Worm (Caenorhabditis elegans): ENCODE data around the gene W06H8.2.

W06H8.2 gene

DNA sequence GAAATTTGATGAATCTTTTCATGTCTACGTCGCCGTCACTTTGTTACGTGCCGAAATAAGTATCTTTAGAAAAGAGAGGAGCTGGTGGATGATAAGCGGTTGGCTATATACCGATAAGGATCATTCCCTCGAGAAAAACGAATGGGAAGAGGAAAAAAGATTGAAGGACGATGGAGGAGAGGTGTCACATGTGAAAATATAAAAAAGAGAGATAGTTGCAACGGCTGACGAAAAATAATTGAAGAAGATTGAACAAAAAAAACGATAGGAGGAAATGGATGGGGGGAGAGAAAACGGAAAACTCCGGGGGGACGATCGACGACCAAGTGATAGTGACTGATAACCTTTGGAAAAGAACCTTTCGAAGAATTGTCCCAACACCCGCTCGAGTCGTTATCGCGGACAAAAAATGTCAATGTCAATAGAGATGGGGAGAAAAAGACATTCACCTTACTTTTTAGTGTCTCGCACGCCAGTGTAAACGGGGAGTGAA, 22.9 kb downstream of the W06H8.2 start:
- TF ChIP-seq ceh-31 (tag; optimal IDR thresholded peaks at IDR 0.05) (peak; percentile 8), C38D4.7 (GFP tag; optimal IDR thresholded peaks at IDR 0.05) (no peak), madf-2 (tag; optimal IDR thresholded peaks at IDR 0.05) (no peak), pqm-1 (tag; optimal IDR thresholded peaks at IDR 0.05) (peak; percentile 68), ets-4 (tag; optimal IDR thresholded peaks at IDR 0.05) (peak; percentile 0), ceh-18 (tag; optimal IDR thresholded peaks at IDR 0.05) (peak; percentile 82), ceh-24 (tag; optimal IDR thresholded peaks at IDR 0.05) (no peak), gmeb-2 (tag; optimal IDR thresholded peaks at IDR 0.05) (no peak), rnt-1 (tag; optimal IDR thresholded peaks at IDR 0.05) (peak; percentile 46), hlh-13 (GFP tag; optimal IDR thresholded peaks at IDR 0.05) (no peak), elt-2 (tag; optimal IDR thresholded peaks at IDR 0.05) (peak; percentile 97), ceh-22 (tag; optimal IDR thresholded peaks at IDR 0.05) (no peak), dmd-4 (tag; optimal IDR thresholded peaks at IDR 0.05; ENCODE audit: borderline replicate concordance) (no peak)

DNA sequence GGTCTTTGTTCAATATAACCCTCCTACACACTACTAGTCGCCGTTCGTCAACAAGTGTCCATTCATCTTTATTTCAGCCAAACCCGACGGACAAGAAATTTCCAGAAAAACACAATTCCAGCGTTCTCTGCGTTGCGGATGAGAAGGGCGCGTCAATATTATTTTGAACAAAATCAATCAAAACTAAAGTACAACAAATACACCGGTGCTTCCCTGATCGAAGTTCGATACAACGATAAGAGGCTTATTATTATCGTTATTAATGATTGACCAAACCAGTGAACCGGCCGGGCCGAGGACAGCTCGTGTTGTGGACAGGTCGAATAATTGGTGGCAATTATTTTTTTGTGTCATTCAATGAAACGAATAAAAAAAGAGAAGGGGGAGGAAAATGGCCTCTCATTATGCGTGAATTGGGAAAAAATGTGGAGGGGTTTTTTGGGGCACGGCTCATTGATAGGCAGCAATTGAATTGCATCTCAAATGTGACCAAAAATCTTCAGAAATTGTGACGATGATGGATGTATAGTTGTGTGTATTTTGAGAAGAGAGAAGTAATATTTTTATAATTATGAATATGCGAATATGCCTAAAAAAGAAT, 24.2 kb downstream of the W06H8.2 start:
- TF ChIP-seq ceh-31 (tag; optimal IDR thresholded peaks at IDR 0.05) (peak; percentile 39), unc-3 (GFP tag; conservative IDR thresholded peaks at IDR 0.05) (no peak), unc-3 (tag; optimal IDR thresholded peaks at IDR 0.05) (no peak)

DNA sequence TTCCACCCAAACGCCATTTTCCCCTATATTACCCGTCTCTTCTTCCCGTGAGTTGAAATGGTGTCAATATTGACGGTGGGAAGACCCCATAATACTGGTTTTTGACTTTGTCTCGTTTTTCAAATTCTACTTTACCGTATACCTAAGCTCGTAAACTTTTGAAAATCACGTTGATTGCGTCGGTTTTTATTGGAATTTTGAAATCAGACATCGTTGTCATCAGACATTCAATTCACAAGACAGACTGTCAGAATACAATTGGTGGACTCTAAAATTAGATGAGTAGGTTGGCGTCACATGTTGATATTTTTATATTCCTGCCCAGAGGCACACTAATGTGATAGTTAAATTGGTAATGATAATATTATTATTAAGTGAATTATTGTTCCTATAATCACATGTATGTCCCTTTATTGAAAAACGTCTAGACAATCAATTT, 25.4 kb downstream of the W06H8.2 start:
- TF ChIP-seq unc-42 (tag; optimal IDR thresholded peaks at IDR 0.05) (no peak), tbx-7 (tag; optimal IDR thresholded peaks at IDR 0.05) (no peak), fkh-6 (tag; optimal IDR thresholded peaks at IDR 0.05) (no peak), ztf-16 (tag; optimal IDR thresholded peaks at IDR 0.05) (no peak), eyg-1 (tag; optimal IDR thresholded peaks at IDR 0.05) (no peak), ceh-45 (GFP tag; IDR thresholded peaks at IDR 0.05) (no peak)

DNA sequence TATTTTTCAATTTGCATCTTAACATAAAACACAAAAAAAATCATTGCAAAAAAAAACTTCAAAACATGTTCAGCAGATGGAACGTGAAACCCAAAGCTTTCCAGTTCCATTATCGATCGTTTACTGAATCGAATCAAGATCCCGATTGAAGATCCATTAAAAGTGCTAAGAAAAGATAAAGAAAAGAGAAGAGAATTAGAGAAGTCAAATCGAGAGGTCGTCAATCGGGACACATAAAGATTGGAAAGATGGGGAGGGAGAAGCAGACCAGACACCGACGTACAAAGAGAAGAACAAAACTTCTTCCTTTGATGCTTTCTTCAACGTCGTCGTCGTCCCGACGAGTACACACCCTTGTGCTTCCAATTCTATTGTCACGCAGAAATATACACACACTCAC, 26.3 kb downstream of the W06H8.2 start:
- TF ChIP-seq ceh-9 (tag; optimal IDR thresholded peaks at IDR 0.05) (no peak), K02D7.2 (tag; optimal IDR thresholded peaks at IDR 0.05) (no peak), ceh-31 (tag; optimal IDR thresholded peaks at IDR 0.05) (peak; percentile 39), lin-11 (tag; optimal IDR thresholded peaks at IDR 0.05) (no peak), unc-42 (tag; optimal IDR thresholded peaks at IDR 0.05) (peak; percentile 5)

DNA sequence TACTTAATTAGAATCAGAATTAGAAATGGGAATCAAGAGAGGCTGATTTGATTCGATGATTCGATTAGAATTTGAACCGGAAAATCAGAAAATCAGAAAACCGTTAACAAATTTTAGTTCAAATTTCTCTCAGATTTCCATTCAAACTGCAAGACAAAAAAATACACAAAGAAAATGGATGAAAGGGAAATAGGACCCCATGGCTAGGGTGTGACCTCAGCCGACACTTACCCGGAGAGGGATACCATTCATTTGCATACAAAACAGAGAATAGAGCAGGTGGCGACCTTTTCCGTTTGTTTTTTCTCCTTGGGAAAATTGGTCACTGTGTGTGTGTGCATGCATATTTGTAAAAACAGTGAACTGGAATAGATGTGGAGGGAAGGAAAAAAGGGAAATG, 27.4 kb downstream of the W06H8.2 start:
- TF ChIP-seq gmeb-2 (tag; optimal IDR thresholded peaks at IDR 0.05) = no peak
- TF ChIP-seq tbx-2 (tag; optimal IDR thresholded peaks at IDR 0.05) = no peak
- no peak for TF ChIP-seq eyg-1 (tag; optimal IDR thresholded peaks at IDR 0.05)
- no peak for TF ChIP-seq Y22D7AL.16 (tag; optimal IDR thresholded peaks at IDR 0.05)
- no peak for TF ChIP-seq dmd-4 (tag; optimal IDR thresholded peaks at IDR 0.05; ENCODE audit: borderline replicate concordance)
- TF ChIP-seq sox-2 (GFP tag; IDR thresholded peaks at IDR 0.05) = peak; percentile 55; the same call in 1 of the 2 replicates
- peak; percentile 32 for TF ChIP-seq ceh-31 (tag; optimal IDR thresholded peaks at IDR 0.05)

DNA sequence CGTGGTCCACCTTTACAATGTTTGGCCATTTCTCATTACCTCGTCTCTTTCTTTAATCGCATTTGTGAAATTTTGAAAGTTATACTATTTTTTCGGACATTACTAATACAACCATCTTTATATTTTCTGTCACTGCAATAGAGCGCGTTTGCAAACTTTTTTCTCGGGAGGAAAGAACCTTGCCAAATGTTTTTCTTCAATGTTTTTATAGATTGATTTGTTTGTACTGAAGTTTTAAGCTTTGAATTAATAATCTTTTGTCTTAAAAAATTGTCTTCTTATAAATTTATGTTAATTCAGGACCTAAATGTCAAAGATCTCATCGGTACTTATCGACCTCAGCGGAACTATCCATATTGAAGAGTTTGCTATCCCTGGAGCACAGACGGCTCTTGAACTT, 28.3 kb downstream of the W06H8.2 start, which contains the start of gene K08B12.3:
Gene K08B12.3, plus strand, starts transcription at position 301 of the 400 bp plus-strand sequence.
- TF ChIP-seq fax-1 (tag; optimal IDR thresholded peaks at IDR 0.05) (no peak), hlh-30 (tag; optimal IDR thresholded peaks at IDR 0.05; ENCODE audit: insufficient read depth) (no peak), tbx-7 (tag; optimal IDR thresholded peaks at IDR 0.05) (no peak), K02D7.2 (tag; optimal IDR thresholded peaks at IDR 0.05) (no peak), pax-1 (tag; optimal IDR thresholded peaks at IDR 0.05) (no peak), nhr-11 (tag; optimal IDR thresholded peaks at IDR 0.05) (no peak), elt-2 (tag; optimal IDR thresholded peaks at IDR 0.05) (no peak), ahr-1 (tag; optimal IDR thresholded peaks at IDR 0.05) (no peak), ceh-14 (tag; optimal IDR thresholded peaks at IDR 0.05) (no peak), npax-4 (tag; optimal IDR thresholded peaks at IDR 0.05) (no peak), tbx-2 (tag; optimal IDR thresholded peaks at IDR 0.05) (no peak), mec-3 (tag; optimal IDR thresholded peaks at IDR 0.05; ENCODE audit: borderline replicate concordance) (no peak), unc-55 (GFP tag; optimal IDR thresholded peaks at IDR 0.05) (no peak), ceh-31 (tag; optimal IDR thresholded peaks at IDR 0.05) (no peak), dmd-4 (tag; optimal IDR thresholded peaks at IDR 0.05; ENCODE audit: borderline replicate concordance) (no peak), ref-2 (tag; optimal IDR thresholded peaks at IDR 0.05) (no peak), syd-9 (tag; optimal IDR thresholded peaks at IDR 0.05) (no peak), hlh-15 (tag; optimal IDR thresholded peaks at IDR 0.05) (no peak)

Data from whole organism, late embryonic.